Fruit fly (Drosophila melanogaster) whole organism, embryonic: ENCODE measurements around the gene CG43815.

Experiments used
- Adf1 ChIP-seq: fragments of 200-800 bp; sonication (Bioruptor generic); IDR thresholded peaks from 2 replicates; pipeline ENCODE4 v1.3.6; 2022; ENCODE audit warnings: missing biosample characterization, missing genetic modification characterization
- Atf3 ChIP-seq: fragments of 200-800 bp; sonication (Bioruptor generic); optimal IDR thresholded peaks from 3 replicates; lab custom pipeline; 2016; ENCODE audit warnings: missing biosample characterization, missing genetic modification characterization
- Bteb2 ChIP-seq: fragments of 200-800 bp; sonication (Bioruptor generic); optimal IDR thresholded peaks from 2 replicates; lab custom pipeline; 2016; ENCODE audit warnings: missing biosample characterization, missing genetic modification characterization
- CG10209 ChIP-seq: fragments of 200-800 bp; sonication (Bioruptor generic); optimal IDR thresholded peaks from 3 replicates; lab custom pipeline; 2017; ENCODE audit warnings: missing biosample characterization, mild to moderate bottlenecking, missing genetic modification characterization, missing genetic modification reagents
- CG10366 ChIP-seq: fragments of 200-800 bp; sonication (Bioruptor generic); IDR thresholded peaks from 2 replicates; pipeline ENCODE4 v1.3.6; 2022; ENCODE audit warnings: missing biosample characterization, missing genetic modification characterization
- CG10462 ChIP-seq: fragments of 200-800 bp; sonication (Bioruptor generic); optimal IDR thresholded peaks from 2 replicates; lab custom pipeline; 2016; ENCODE audit warnings: missing biosample characterization, missing genetic modification characterization
- CG10654 ChIP-seq: fragments of 200-800 bp; sonication (Bioruptor generic); optimal IDR thresholded peaks from 2 replicates; lab custom pipeline; 2016; ENCODE audit warnings: missing biosample characterization, missing genetic modification characterization
- CG11560 ChIP-seq: fragments of 200-800 bp; sonication (Bioruptor generic); IDR thresholded peaks from 3 replicates; pipeline ENCODE4 v1.3.6; 2022; ENCODE audit warnings: missing biosample characterization, missing genetic modification characterization
- CG12236 ChIP-seq: fragments of 200-800 bp; sonication (Bioruptor generic); optimal IDR thresholded peaks from 2 replicates; lab custom pipeline; 2016; ENCODE audit warnings: missing biosample characterization, missing genetic modification characterization
- CG15514 ChIP-seq: fragments of 200-800 bp; sonication (Bioruptor generic); optimal IDR thresholded peaks from 3 replicates; lab custom pipeline; 2017; ENCODE audit warnings: missing biosample characterization, missing genetic modification characterization, mild to moderate bottlenecking, moderate library complexity, missing genetic modification reagents
- CG16779 ChIP-seq: fragments of 200-800 bp; sonication (Bioruptor generic); IDR thresholded peaks from 2 replicates; pipeline ENCODE4 v1.3.6; 2022; ENCODE audit warnings: missing biosample characterization, missing genetic modification characterization
- CG16813 ChIP-seq: fragments of 200-800 bp; sonication (Bioruptor generic); IDR thresholded peaks from 3 replicates; pipeline ENCODE4 v1.3.6; 2022; ENCODE audit warnings: missing biosample characterization, missing genetic modification characterization; ENCODE audit not compliant: partially characterized antibody
- CG18262 ChIP-seq: fragments of 200-800 bp; optimal IDR thresholded peaks from 3 replicates; lab custom pipeline; 2019; ENCODE audit warnings: missing biosample characterization, mild to moderate bottlenecking, missing genetic modification characterization, moderate library complexity
- CG2875 ChIP-seq: fragments of 200-800 bp; sonication (Bioruptor generic); optimal IDR thresholded peaks from 2 replicates; lab custom pipeline; 2017; ENCODE audit warnings: missing biosample characterization, mild to moderate bottlenecking, missing genetic modification characterization, missing genetic modification reagents
- CG30431 ChIP-seq: fragments of 200-800 bp; sonication (Bioruptor generic); optimal IDR thresholded peaks from 2 replicates; lab custom pipeline; 2017; ENCODE audit warnings: missing biosample characterization, missing genetic modification characterization
- CG32772 ChIP-seq: fragments of 200-800 bp; sonication (Bioruptor generic); IDR thresholded peaks from 2 replicates; pipeline ENCODE4 v1.3.6; 2022; ENCODE audit warnings: missing biosample characterization, missing genetic modification characterization
- CG4404 ChIP-seq: fragments of 200-800 bp; sonication (Bioruptor generic); IDR thresholded peaks from 2 replicates; pipeline ENCODE4 v1.3.6; 2022; ENCODE audit warnings: missing biosample characterization, missing genetic modification characterization
- CG6654 ChIP-seq: fragments of 200-800 bp; sonication (Bioruptor generic); optimal IDR thresholded peaks from 2 replicates; lab custom pipeline; 2017; ENCODE audit warnings: missing biosample characterization, mild to moderate bottlenecking, missing genetic modification characterization
- CG8924 ChIP-seq: fragments of 200-800 bp; optimal IDR thresholded peaks from 3 replicates; lab custom pipeline; 2019; ENCODE audit warnings: missing biosample characterization, mild to moderate bottlenecking, missing genetic modification characterization, moderate library complexity
- Chrac-16 ChIP-seq: fragments of 200-800 bp; sonication (Bioruptor generic); optimal IDR thresholded peaks from 3 replicates; lab custom pipeline; 2016; ENCODE audit warnings: missing biosample characterization, missing genetic modification characterization
- Elba2 ChIP-seq: fragments of 200-800 bp; sonication (Bioruptor generic); optimal IDR thresholded peaks from 3 replicates; lab custom pipeline; 2016; ENCODE audit warnings: missing biosample characterization, missing genetic modification characterization
- Fer2 ChIP-seq: fragments of 200-800 bp; sonication (Bioruptor generic); optimal IDR thresholded peaks from 2 replicates; lab custom pipeline; 2018; ENCODE audit warnings: missing biosample characterization, mild to moderate bottlenecking, missing genetic modification characterization, moderate library complexity
- Hand ChIP-seq: fragments of 200-800 bp; sonication (Bioruptor generic); optimal IDR thresholded peaks from 2 replicates; lab custom pipeline; 2017; ENCODE audit warnings: mild to moderate bottlenecking, missing biosample characterization, missing genetic modification reagents, missing genetic modification characterization
- Kr ChIP-seq: fragments of 200-800 bp; sonication (Bioruptor generic); optimal IDR thresholded peaks from 2 replicates; lab custom pipeline; 2017; ENCODE audit warnings: missing biosample characterization, mild to moderate bottlenecking, missing genetic modification characterization
- Max ChIP-seq: fragments of 200-800 bp; sonication (Bioruptor generic); optimal IDR thresholded peaks from 2 replicates; lab custom pipeline; 2016; ENCODE audit warnings: missing biosample characterization, mild to moderate bottlenecking, missing genetic modification characterization
- Neu2 ChIP-seq: fragments of 200-800 bp; sonication (Bioruptor generic); optimal IDR thresholded peaks from 3 replicates; lab custom pipeline; 2016; ENCODE audit warnings: missing biosample characterization, missing genetic modification characterization, borderline replicate concordance
- Pdp1 ChIP-seq, 2 experiments: fragments of 200-800 bp; sonication (Bioruptor generic); optimal IDR thresholded peaks; 3 replicates each; lab custom pipeline; 2016; ENCODE audit warnings: missing biosample characterization in 2 of 2, missing genetic modification characterization in 2 of 2, mild to moderate bottlenecking in 1 of 2, moderate library complexity in 1 of 2
- Ptx1 ChIP-seq: fragments of 200-800 bp; sonication (Bioruptor generic); IDR thresholded peaks from 2 replicates; pipeline ENCODE4 v1.3.6; 2022; ENCODE audit warnings: missing biosample characterization, missing genetic modification characterization
- Ravus ChIP-seq: fragments of 200-800 bp; sonication (Bioruptor generic); IDR thresholded peaks from 2 replicates; pipeline ENCODE4 v1.3.6; 2022; ENCODE audit warnings: missing biosample characterization, missing genetic modification characterization
- Rfx ChIP-seq: fragments of 200-800 bp; sonication (Bioruptor generic); IDR thresholded peaks from 2 replicates; pipeline ENCODE4 v1.3.6; 2022; ENCODE audit warnings: missing biosample characterization, missing genetic modification characterization
- abd-A ChIP-seq: fragments of 200-800 bp; sonication (Bioruptor generic); optimal IDR thresholded peaks from 3 replicates; lab custom pipeline; 2019; ENCODE audit warnings: missing biosample characterization, mild to moderate bottlenecking, missing genetic modification characterization, moderate library complexity
- al ChIP-seq: fragments of 200-800 bp; sonication (Bioruptor generic); IDR thresholded peaks from 2 replicates; pipeline ENCODE4 v1.3.6; 2022; ENCODE audit warnings: missing biosample characterization, missing genetic modification characterization
- ap ChIP-seq: fragments of 200-800 bp; sonication (Bioruptor generic); IDR thresholded peaks from 2 replicates; pipeline ENCODE4 v1.3.6; 2022; ENCODE audit warnings: missing biosample characterization, missing genetic modification characterization
- crp ChIP-seq, 2 experiments: fragments of 200-800 bp; sonication (Bioruptor generic); optimal IDR thresholded peaks; 2 replicates in 1 of 2; 3 replicates in 1 of 2; lab custom pipeline; 2017; ENCODE audit warnings: missing biosample characterization in 2 of 2, missing genetic modification characterization in 2 of 2, mild to moderate bottlenecking in 1 of 2, moderate library complexity in 1 of 2
- fru ChIP-seq: fragments of >200 bp; optimal IDR thresholded peaks from 2 replicates; lab custom pipeline; 2017
- kah ChIP-seq: fragments of 200-800 bp; sonication (Bioruptor generic); optimal IDR thresholded peaks from 2 replicates; lab custom pipeline; 2018; ENCODE audit warnings: missing biosample characterization, mild to moderate bottlenecking, missing genetic modification characterization
- ken ChIP-seq: fragments of 200-800 bp; sonication (Bioruptor generic); IDR thresholded peaks from 3 replicates; pipeline ENCODE4 v1.3.6; 2022; ENCODE audit warnings: missing biosample characterization, missing genetic modification characterization
- knrl ChIP-seq: fragments of 200-800 bp; sonication (Bioruptor generic); IDR thresholded peaks from 3 replicates; pipeline ENCODE4 v1.3.6; 2022; ENCODE audit warnings: missing biosample characterization, missing genetic modification characterization; ENCODE audit not compliant: partially characterized antibody
- nom ChIP-seq: fragments of 200-800 bp; sonication (Bioruptor generic); optimal IDR thresholded peaks from 2 replicates; lab custom pipeline; 2017; ENCODE audit warnings: missing biosample characterization, missing genetic modification characterization, mild to moderate bottlenecking, moderate library complexity, missing genetic modification reagents
- onecut ChIP-seq: fragments of 200-800 bp; sonication (Bioruptor generic); IDR thresholded peaks from 2 replicates; pipeline ENCODE4 v1.3.6; 2022; ENCODE audit warnings: missing biosample characterization, missing genetic modification characterization
- pfk ChIP-seq: fragments of 200-800 bp; sonication (Bioruptor generic); optimal IDR thresholded peaks from 2 replicates; lab custom pipeline; 2018; ENCODE audit warnings: missing biosample characterization, mild to moderate bottlenecking, missing genetic modification characterization, moderate library complexity
- pnt ChIP-seq: fragments of 200-800 bp; sonication (Bioruptor generic); optimal IDR thresholded peaks from 3 replicates; lab custom pipeline; 2016; ENCODE audit warnings: missing biosample characterization, missing genetic modification characterization
- pros ChIP-seq: fragments of 200-800 bp; sonication (Bioruptor generic); optimal IDR thresholded peaks from 3 replicates; lab custom pipeline; 2019; ENCODE audit warnings: missing biosample characterization, mild to moderate bottlenecking, missing genetic modification characterization, moderate library complexity
- so ChIP-seq: fragments of 200-800 bp; sonication (Bioruptor generic); IDR thresholded peaks from 3 replicates; pipeline ENCODE4 v1.3.6; 2022; ENCODE audit warnings: missing biosample characterization, missing genetic modification characterization
- trem ChIP-seq: fragments of 200-800 bp; optimal IDR thresholded peaks from 3 replicates; lab custom pipeline; 2019; ENCODE audit warnings: missing biosample characterization, mild to moderate bottlenecking, missing genetic modification characterization, moderate library complexity
- unc-4 ChIP-seq: fragments of 200-800 bp; sonication (Bioruptor generic); IDR thresholded peaks from 2 replicates; pipeline ENCODE4 v1.3.6; 2022; ENCODE audit warnings: missing biosample characterization, missing genetic modification characterization; ENCODE audit not compliant: partially characterized antibody
- vnd ChIP-seq: fragments of 200-800 bp; sonication (Bioruptor generic); IDR thresholded peaks from 3 replicates; pipeline ENCODE4 v1.3.6; 2022; ENCODE audit warnings: missing biosample characterization, missing genetic modification characterization; ENCODE audit not compliant: partially characterized antibody
- vvl ChIP-seq: fragments of 200-800 bp; sonication (Bioruptor generic); IDR thresholded peaks from 2 replicates; pipeline ENCODE4 v1.3.6; 2022; ENCODE audit warnings: missing biosample characterization, missing genetic modification characterization
- yki ChIP-seq: fragments of >200 bp; optimal IDR thresholded peaks from 3 replicates; lab custom pipeline; 2018

The CG43815 gene

dm6 chr2L:3587907-3588733 lies 12.1 kb downstream of the CG43815 start (continued):
- no peak for TF ChIP-seq pfk (GFP tag; lab: Kevin White, UChicago)
- no peak for TF ChIP-seq Neu2 (GFP tag; lab: Kevin White, UChicago)
- peak; percentile 68 for TF ChIP-seq CG30431 (GFP tag; lab: Kevin White, UChicago)
- TF ChIP-seq CG10209 (GFP tag; lab: Kevin White, UChicago) = peak; percentile 75
- peak in 1 of 2 experiments; percentile 30 for TF ChIP-seq crp (GFP tag; optimal IDR thresholded peaks at IDR 0.05; lab: Kevin White, UChicago)
- peak; percentile 88 for TF ChIP-seq CG4404 (GFP tag; lab: Robert Waterston, UW)
- TF ChIP-seq CG10462 (GFP tag; lab: Kevin White, UChicago) = peak; percentile 70
- peak; percentile 52 for TF ChIP-seq kah
- no peak for TF ChIP-seq yki (lab: Kevin White, UChicago)
- TF ChIP-seq Atf3 = no peak
- TF ChIP-seq CG6654 (GFP tag; lab: Kevin White, UChicago) = peak; percentile 4
- peak; percentile 91 for TF ChIP-seq vvl (GFP tag; lab: Robert Waterston, UW)
- TF ChIP-seq Max (GFP tag; lab: Kevin White, UChicago) = peak; percentile 48
- TF ChIP-seq CG12236 (GFP tag; lab: Kevin White, UChicago) = no peak
- no peak for TF ChIP-seq Hand (GFP tag; lab: Kevin White, UChicago)
- TF ChIP-seq nom (GFP tag; lab: Kevin White, UChicago) = peak; percentile 56
- TF ChIP-seq CG10366 (GFP tag; lab: Robert Waterston, UW) = peak; percentile 68
- TF ChIP-seq ken (GFP tag; lab: Robert Waterston, UW) = peak; percentile 32; the same call in 1 of the 3 replicates
- TF ChIP-seq knrl = no peak
- no peak for TF ChIP-seq Adf1 (GFP tag; lab: Robert Waterston, UW)
- TF ChIP-seq CG11560 (tag; lab: Robert Waterston, UW) = 0 out of 3 replicates have a peak, but pooled peaks have one; percentile 38
- no peak for TF ChIP-seq CG16813 (GFP tag; lab: Robert Waterston, UW)
- TF ChIP-seq CG18262 (tag; lab: Kevin White, UChicago) = peak; percentile 95
- peak; percentile 73; the same call in 1 of the 2 replicates for TF ChIP-seq onecut (GFP tag; lab: Robert Waterston, UW)
- peak; percentile 69 for TF ChIP-seq pros (GFP tag; lab: Kevin White, UChicago)
- TF ChIP-seq CG2875 (GFP tag; lab: Kevin White, UChicago) = peak; percentile 82
- peak; percentile 72 for TF ChIP-seq Chrac-16 (GFP tag; lab: Kevin White, UChicago)
- peak; percentile 79 for TF ChIP-seq CG10654
- peak; percentile 50 for TF ChIP-seq Elba2
- TF ChIP-seq Ravus = no peak
- peak; percentile 89 for TF ChIP-seq trem (tag; lab: Kevin White, UChicago)
- no peak for TF ChIP-seq CG16779 (GFP tag; lab: Robert Waterston, UW)
- no peak for TF ChIP-seq fru (lab: Kevin White, UChicago)
- no peak for TF ChIP-seq vnd (GFP tag; lab: Robert Waterston, UW)
- TF ChIP-seq CG8924 (tag; lab: Kevin White, UChicago) = peak; percentile 93
- TF ChIP-seq Pdp1 (GFP tag; optimal IDR thresholded peaks at IDR 0.05; lab: Kevin White, UChicago) = peak in 1 of 2 experiments; percentile 23
- TF ChIP-seq pnt (GFP tag; lab: Kevin White, UChicago) = no peak
- no peak for TF ChIP-seq unc-4 (GFP tag; lab: Robert Waterston, UW)
- TF ChIP-seq Fer2 = peak; percentile 16
- TF ChIP-seq Rfx (GFP tag; lab: Robert Waterston, UW) = peak; percentile 40; the same call in 1 of the 2 replicates
- no peak for TF ChIP-seq CG15514
- peak; percentile 78 for TF ChIP-seq CG32772
- peak; percentile 60 for TF ChIP-seq ap (GFP tag; lab: Robert Waterston, UW)
- TF ChIP-seq al = no peak
- no peak for TF ChIP-seq Kr
- TF ChIP-seq Bteb2 (GFP tag; lab: Kevin White, UChicago) = no peak
- TF ChIP-seq so (GFP tag; lab: Robert Waterston, UW) = peak; percentile 45; the same call in 1 of the 3 replicates
- TF ChIP-seq Ptx1 (GFP tag; lab: Robert Waterston, UW) = peak; percentile 88
- peak; percentile 93 for TF ChIP-seq abd-A (tag; lab: Kevin White, UChicago)
